Worm (Caenorhabditis elegans) whole organism, L4/young adult: ENCODE results near the gene C39H7.4.

ENCODE experiments used
- dao-5 ChIP-seq: sonication (generic microtip); optimal IDR thresholded peaks from 2 replicates; lab custom pipeline; 2016; ENCODE audit warnings: missing genotype, missing genetic modification characterization, moderate library complexity, missing compliant biosample characterization
- him-1 ChIP-seq: sonication (generic microtip); optimal IDR thresholded peaks from 2 replicates; lab custom pipeline; 2016; ENCODE audit warnings: missing genotype, missing genetic modification reagents, missing genetic modification characterization, missing compliant biosample characterization

DNA sequence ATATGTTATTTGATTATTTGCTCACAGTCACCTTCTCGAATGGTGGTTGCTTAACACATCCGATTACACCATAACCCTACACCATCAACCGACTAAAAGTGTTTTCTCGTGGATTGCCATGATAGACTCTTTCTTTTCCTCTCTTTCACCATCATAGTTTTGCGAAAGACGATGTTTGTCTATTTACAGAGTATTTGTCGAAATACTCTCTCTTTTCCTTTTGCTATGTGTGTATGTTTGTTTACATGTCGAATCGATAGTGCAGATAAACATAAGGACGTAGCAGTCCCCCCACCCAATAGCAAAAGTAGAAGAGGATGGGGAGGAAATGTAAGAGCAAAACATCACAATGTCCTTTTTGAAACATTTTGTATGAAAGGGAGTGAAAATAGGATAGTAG lies 11.1 kb downstream of the C39H7.4 start:
- no peak for TF ChIP-seq him-1 (tag; lab: Kevin White, UChicago)
- TF ChIP-seq dao-5 (tag; lab: Kevin White, UChicago): no peak
